Fruit fly (Drosophila melanogaster) Kc167 (cell line): ENCODE measurements around the gene NTPase.

Source experiments
- Myc ChIP-seq: fragments of >200 bp; optimal IDR thresholded peaks from 2 replicates; lab custom pipeline; 2017; ENCODE audit warnings: missing external identifiers
- Sin3A ChIP-seq: fragments of >200 bp; optimal IDR thresholded peaks from 2 replicates; lab custom pipeline; 2018; ENCODE audit warnings: missing external identifiers
- h ChIP-seq: fragments of >200 bp; optimal IDR thresholded peaks from 3 replicates; lab custom pipeline; 2018; ENCODE audit warnings: missing external identifiers
- insv ChIP-seq: fragments of >200 bp; optimal IDR thresholded peaks from 3 replicates; lab custom pipeline; 2018; ENCODE audit warnings: missing external identifiers
- psq ChIP-seq: fragments of >200 bp; optimal IDR thresholded peaks from 2 replicates; lab custom pipeline; 2017; ENCODE audit warnings: missing external identifiers
- ttk ChIP-seq: sonication (Bioruptor generic); optimal IDR thresholded peaks from 2 replicates; lab custom pipeline; 2017; ENCODE audit warnings: missing external identifiers

Gene NTPase

DNA sequence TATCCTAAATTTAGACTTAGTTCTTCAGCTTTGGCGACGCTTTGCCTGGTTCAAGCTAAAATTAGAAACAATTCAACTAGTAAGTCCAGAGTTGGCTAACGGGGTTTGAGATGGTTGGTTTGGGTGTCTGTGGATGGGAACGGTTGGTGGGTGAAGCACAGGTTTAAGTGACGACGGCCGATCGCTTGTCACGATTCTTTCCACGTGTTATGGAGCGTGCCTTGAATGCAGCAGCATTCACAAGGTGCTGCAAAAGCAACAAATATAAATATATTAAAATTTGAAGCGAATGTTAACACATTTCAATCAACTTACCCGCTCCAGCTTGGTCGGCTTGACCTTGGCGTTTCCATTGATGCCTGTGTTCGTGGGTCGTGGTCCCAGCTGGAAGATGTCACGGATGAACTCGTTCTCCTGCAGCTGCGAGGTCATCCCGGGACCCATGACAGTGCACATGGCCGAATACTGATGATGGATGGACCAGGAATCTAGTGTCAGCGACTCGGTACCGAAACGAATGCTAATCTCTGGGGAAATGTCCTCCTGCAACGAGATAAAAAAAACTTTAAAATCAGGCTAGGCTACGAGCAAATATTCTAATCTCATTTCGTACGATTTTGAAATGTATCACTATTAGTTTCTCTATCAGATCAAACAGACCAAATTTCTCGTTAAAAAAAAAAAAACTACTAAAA lies 16.5 kb downstream of the NTPase start, which contains the start of gene CG8813:
TSS of gene CG8813 (plus strand) at position 645 of the 695 bp plus-strand sequence.
- TF ChIP-seq ttk (lab: Kevin White, UChicago) (no peak), h (lab: Kevin White, UChicago) (no peak), psq (lab: Kevin White, UChicago) (no peak), Sin3A (no peak), insv (lab: Kevin White, UChicago) (no peak), Myc (lab: Kevin White, UChicago) (no peak)

DNA sequence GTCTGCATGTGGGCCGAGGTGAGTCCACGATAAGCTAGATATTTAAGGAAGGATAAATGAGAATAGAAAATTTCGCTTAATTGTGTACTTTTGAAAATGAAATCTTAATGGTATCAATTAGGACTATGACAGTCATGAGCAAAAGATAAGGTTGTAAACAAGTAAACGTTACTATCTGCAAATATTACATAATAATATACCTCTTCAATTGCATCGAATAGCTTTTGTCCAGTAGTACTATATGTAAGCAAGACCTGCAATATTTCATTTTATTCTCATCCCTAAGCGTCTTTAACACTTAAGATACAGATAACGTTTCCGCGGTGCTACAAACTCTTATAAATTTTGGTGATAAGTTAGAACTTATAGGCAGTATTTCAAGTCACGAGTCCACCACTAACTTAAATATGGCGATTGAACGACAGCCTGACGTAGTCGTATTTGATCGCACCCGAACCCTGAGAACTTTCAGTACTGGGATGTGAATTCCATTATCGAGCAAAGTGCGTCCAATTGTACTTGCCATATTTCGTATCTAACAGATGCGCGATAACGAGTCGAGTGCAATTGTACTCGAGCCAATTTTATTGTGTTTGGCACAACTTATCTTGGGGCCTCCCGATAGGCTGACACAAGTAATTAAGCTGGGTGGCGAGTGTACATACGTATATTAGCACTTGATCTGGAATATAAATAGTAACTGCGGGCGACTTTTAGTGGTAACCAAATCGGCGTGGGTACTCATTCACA lies 19.9 kb downstream of the NTPase start:
- TF ChIP-seq psq (lab: Kevin White, UChicago) = no peak
- no peak for TF ChIP-seq ttk (lab: Kevin White, UChicago)
- TF ChIP-seq Myc (lab: Kevin White, UChicago) = no peak
- TF ChIP-seq h (lab: Kevin White, UChicago) = no peak
- TF ChIP-seq insv (lab: Kevin White, UChicago) = no peak
- TF ChIP-seq Sin3A = no peak

DNA sequence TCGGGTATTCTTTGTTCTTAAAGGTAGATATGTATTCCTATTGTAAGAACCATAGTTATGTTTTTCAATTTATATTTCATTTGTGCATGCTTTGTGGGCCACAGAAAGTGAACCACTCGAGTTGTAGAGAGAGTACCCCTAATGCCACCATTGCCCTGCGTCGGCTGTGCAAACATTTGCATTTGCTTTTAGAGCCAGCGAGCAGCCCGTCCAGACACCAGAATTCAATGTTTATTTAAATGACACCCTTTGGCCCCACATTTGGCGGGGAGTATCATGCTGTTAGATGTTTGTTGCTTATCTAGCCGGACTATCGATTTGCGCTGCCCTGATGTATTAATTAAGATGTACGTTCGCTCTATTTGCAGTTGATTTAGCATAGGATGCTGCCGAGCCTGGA lies 21.0 kb downstream of the NTPase start:
- TF ChIP-seq psq (lab: Kevin White, UChicago) (no peak), insv (lab: Kevin White, UChicago) (no peak)

DNA sequence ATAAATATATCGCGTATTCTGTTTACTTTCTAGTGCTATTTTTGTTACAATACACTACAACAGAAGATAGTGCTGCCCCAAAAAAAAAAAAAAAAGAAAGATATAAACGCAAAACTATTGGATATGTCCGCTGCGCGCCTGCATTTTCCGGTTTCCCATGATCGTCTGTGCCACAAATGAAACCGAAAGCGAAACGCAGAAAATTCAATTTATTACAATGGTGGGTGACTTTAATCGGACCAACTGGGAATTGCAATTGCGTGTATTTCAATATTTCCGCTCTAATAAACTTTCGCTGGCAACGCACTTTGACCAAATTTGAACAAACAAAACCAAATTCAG lies 23.1 kb downstream of the NTPase start:
- no peak for TF ChIP-seq ttk (lab: Kevin White, UChicago)
- no peak for TF ChIP-seq insv (lab: Kevin White, UChicago)
- no peak for TF ChIP-seq psq (lab: Kevin White, UChicago)
- TF ChIP-seq Sin3A = no peak
- TF ChIP-seq Myc (lab: Kevin White, UChicago) = no peak
- no peak for TF ChIP-seq h (lab: Kevin White, UChicago)

DNA sequence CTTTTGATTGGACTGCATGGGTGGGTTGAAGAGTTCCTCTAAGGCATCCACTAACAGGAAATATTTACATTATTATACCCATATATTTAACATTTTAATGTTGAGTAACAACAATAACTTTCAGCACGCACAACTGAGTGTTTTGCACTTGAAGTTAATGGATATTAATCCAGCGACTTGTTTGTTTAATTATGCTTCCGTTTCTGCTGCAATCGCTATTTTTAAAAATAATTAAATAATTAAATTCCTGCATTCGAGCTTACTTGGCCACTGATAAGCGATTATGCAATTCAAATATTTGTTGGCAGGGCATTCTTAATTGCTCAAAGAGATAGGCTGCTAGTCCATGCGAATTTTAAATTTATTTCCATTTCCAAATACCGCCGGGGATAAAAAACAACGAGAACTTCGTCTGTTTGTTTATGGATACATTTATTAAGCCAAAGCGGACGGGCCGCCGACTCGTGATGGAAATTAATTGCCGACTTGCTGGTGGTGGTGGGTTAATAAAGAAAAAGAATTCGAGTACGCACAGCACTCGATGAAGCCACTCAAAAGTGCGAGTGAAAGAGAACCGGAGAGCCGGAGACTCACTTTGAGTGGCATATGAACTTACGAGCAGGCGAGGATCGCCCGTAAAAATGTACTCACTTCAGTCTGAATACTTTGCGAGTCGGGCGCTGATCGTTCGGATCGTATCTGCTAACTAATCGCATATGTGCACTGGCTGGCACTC lies 23.6 kb downstream of the NTPase start:
- TF ChIP-seq ttk (lab: Kevin White, UChicago) = no peak
- TF ChIP-seq Sin3A = no peak
- no peak for TF ChIP-seq insv (lab: Kevin White, UChicago)
- TF ChIP-seq psq (lab: Kevin White, UChicago) = no peak
- TF ChIP-seq h (lab: Kevin White, UChicago) = no peak
- no peak for TF ChIP-seq Myc (lab: Kevin White, UChicago)

DNA sequence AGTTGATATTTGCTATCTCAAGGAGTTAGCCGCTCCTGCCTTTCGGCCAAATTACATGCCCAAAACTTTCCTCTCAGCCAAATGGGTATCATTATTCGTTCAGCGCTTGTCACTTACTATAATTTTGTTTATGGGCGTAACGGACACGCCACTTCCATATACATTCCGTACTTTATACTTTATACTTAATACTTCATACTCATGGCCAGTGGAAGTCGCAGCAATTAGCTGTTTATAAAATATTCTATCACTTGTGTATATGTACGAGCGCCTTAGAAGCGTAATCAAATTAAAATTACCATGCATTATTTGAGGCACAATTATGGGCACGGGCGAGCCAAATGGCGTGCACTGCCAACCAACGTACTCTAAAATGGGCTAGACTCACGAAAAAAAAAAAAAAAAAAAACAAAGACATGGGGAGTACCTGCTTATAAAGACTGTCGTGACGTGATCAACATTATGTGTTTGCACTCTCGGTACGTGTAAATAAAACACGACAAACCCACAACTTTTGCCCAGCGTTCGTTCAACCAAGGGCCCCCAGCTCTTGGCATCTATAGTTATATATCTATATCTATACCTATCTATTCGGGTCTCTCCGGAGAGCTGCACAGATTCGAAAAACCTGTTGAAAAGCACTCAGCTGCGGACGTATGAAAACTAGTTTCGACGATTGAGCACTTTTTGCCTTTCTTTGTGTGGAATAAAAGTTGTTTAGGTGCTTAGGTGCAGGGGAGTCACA lies 24.3 kb downstream of the NTPase start:
- TF ChIP-seq Sin3A = no peak

DNA sequence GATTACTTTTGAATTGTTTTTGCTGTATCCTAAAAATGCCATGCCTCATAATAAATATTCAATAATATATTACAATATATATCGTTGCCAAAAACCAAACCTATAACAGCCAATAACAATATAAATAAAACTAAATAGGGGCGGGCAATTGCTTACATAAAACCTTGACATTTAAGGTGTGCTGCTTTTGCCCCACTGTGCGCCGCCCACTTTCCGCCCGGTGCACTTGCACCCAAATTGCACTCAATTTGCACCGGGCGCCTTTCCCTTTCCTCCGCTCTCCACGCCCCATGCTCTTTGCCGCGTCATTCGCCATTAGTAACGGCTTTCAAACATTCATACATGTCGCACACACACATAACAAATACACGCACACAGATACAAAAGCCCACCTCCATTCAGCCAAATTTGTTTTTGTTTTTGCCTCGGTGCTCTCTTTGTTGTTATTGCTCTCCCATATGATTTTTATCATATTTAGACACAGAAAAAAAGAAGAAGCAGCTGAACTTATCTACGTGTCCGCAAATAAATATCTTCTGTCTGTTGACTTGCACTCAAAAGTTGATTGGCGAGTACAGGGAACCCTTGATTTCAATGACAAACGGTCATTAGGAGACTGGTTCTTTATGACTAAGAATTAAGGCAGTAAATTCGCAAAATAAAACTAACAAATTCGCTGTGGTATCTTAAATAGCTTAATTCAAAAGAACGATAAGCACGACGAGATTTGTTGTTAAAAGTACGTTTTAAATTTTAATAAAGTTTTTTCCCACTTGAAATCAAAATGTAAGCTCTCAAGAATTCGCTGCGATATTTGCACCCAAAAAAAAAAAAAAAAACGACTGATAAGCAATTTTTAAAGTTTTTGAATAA lies 27.6 kb downstream of the NTPase start:
- TF ChIP-seq psq (lab: Kevin White, UChicago) (no peak), insv (lab: Kevin White, UChicago) (no peak), h (lab: Kevin White, UChicago) (no peak), Myc (lab: Kevin White, UChicago) (no peak), Sin3A (no peak), ttk (lab: Kevin White, UChicago) (no peak)

DNA sequence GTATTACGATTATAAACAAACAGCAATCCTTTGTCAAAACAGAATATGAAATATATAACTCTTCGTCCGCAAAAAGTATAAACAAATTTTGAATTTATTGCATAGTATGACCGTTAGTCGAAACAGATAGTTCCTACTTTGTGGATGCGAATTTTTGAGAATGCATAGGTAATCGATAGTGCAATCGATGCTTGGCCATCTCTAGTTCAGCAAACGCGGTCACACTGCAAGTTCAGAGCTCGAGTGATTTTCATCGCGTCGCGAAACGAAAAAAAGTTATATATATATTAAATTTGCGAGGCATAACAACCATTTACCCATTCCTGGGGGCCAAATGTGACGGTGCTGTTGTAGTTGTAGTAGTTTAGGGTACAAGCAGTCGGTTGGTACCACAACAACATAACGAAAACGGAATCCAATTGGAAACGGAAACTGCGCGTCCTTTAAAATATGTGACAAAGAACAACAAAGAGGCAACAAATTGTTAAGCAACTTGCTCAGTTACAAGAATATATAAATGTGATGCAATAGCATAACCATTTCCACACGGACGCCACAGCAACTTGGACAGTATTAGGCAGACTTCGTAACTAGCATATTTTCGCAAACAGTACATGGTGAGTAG lies 28.6 kb downstream of the NTPase start, which contains the start of gene CG2991:
TSS of gene CG2991 (plus strand) at position 205 of the 625 bp plus-strand sequence.
- TF ChIP-seq psq (lab: Kevin White, UChicago) = no peak
- TF ChIP-seq Sin3A = no peak
- TF ChIP-seq insv (lab: Kevin White, UChicago) = no peak
- no peak for TF ChIP-seq ttk (lab: Kevin White, UChicago)
- TF ChIP-seq h (lab: Kevin White, UChicago) = no peak

DNA sequence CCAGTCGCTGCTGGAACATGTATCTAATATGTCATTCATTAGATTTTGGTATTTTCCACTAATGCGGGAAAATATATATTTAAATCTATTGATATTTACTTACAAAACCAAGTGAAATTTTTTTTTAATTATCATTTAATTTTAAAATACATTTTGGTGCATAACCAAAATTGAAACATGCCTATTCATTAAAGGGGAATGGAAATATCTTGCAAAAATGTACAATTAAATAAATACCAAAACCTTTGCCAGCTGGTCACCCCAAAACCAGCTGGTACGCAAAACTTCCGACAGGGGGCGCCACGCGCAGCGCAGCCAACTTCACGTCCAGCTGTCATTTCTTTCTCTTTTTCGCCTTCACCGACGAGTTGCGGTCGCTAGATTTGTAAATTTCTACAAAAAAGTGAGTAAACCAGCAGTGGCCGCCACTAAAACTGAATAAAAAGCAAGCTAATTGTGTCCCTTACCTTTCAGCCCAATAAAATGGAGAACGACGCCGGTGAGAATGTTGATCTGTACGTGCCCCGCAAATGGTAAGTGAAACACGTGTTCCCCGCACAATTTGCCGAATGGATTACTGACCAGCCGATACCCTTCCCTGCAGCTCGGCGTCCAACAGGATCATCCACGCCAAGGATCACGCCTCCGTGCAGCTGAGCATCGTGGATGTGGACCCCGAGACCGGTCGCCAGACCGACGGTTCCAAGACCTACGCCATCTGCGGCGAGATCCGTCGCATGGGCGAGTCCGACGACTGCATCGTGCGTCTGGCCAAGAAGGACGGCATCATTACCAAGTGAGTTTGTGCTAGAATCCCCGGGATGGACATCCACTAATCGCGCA lies 29.7 kb downstream of the NTPase start, which contains the start of the genes CG3104 and RpS21:
TSS of gene CG3104 (minus strand) at position 6 of the 843 bp plus-strand sequence.
TSS of gene RpS21 (plus strand) at position 298 of the 843 bp plus-strand sequence.
- no peak for TF ChIP-seq h (lab: Kevin White, UChicago)
- no peak for TF ChIP-seq insv (lab: Kevin White, UChicago)
- TF ChIP-seq Myc (lab: Kevin White, UChicago) = no peak
